Worm (Caenorhabditis elegans) whole organism, young adult: ENCODE results near the gene ndc-80.

ENCODE experiments used
- B0035.1 ChIP-seq: sonication (generic microtip); optimal IDR thresholded peaks from 2 replicates; lab custom pipeline; 2016; ENCODE audit warnings: missing genetic modification characterization, mild to moderate bottlenecking, missing compliant biosample characterization, missing genotype, missing genetic modification reagents
- D2030.7 ChIP-seq: fragments of 200-800 bp; sonication (Bioruptor generic); IDR thresholded peaks from 2 replicates; pipeline ENCODE4 v1.3.6; 2022; ENCODE audit warnings: missing genetic modification reagents, missing genetic modification characterization, missing compliant biosample characterization
- F10E7.11 ChIP-seq: sonication (generic microtip); optimal IDR thresholded peaks from 2 replicates; lab custom pipeline; 2017; ENCODE audit warnings: mild to moderate bottlenecking, missing genetic modification characterization, moderate library complexity, missing compliant biosample characterization
- F52B5.7 ChIP-seq: sonication (generic microtip); optimal IDR thresholded peaks from 2 replicates; lab custom pipeline; 2016; ENCODE audit warnings: mild to moderate bottlenecking, missing genetic modification characterization, missing compliant biosample characterization
- F57A8.1 ChIP-seq: fragments of 200-800 bp; sonication (Bioruptor generic); optimal IDR thresholded peaks from 2 replicates; lab custom pipeline; 2018; ENCODE audit warnings: mild to moderate bottlenecking, missing genetic modification characterization, moderate library complexity, missing compliant biosample characterization
- K11D2.4 ChIP-seq: fragments of 200-800 bp; sonication (Bioruptor generic); IDR thresholded peaks from 2 replicates; pipeline ENCODE4 v1.3.6; 2022; ENCODE audit warnings: missing genetic modification reagents, missing genetic modification characterization, missing compliant biosample characterization
- K12H6.12 ChIP-seq: fragments of 200-800 bp; sonication (Bioruptor generic); optimal IDR thresholded peaks from 2 replicates; lab custom pipeline; 2018; ENCODE audit warnings: mild to moderate bottlenecking, missing genetic modification characterization, missing compliant biosample characterization
- T26A5.8 ChIP-seq: sonication (generic microtip); optimal IDR thresholded peaks from 2 replicates; lab custom pipeline; 2016; ENCODE audit warnings: missing genetic modification characterization, missing compliant biosample characterization
- Y53F4B.3 ChIP-seq: fragments of 200-800 bp; sonication (Bioruptor generic); IDR thresholded peaks from 2 replicates; pipeline ENCODE4 v1.3.6; 2022; ENCODE audit warnings: missing genetic modification reagents, missing genetic modification characterization, missing compliant biosample characterization
- atf-7 ChIP-seq: sonication (generic microtip); optimal IDR thresholded peaks from 2 replicates; lab custom pipeline; 2017; ENCODE audit warnings: mild to moderate bottlenecking, missing genetic modification characterization, missing compliant biosample characterization
- attf-6 ChIP-seq: fragments of 200-800 bp; sonication (Bioruptor generic); IDR thresholded peaks from 2 replicates; pipeline ENCODE4 v1.3.6; 2022; ENCODE audit warnings: missing genetic modification reagents, missing genetic modification characterization, missing compliant biosample characterization
- ceh-40 ChIP-seq: fragments of 200-800 bp; sonication (Bioruptor generic); IDR thresholded peaks from 2 replicates; pipeline ENCODE4 v1.3.6; 2022; ENCODE audit warnings: missing genetic modification characterization, missing compliant biosample characterization
- ceh-58 ChIP-seq: fragments of 200-800 bp; sonication (Bioruptor generic); IDR thresholded peaks from 2 replicates; pipeline ENCODE4 v1.3.6; 2022; ENCODE audit warnings: missing genetic modification characterization, missing compliant biosample characterization
- chd-7 ChIP-seq: sonication (generic microtip); optimal IDR thresholded peaks from 2 replicates; lab custom pipeline; 2016; ENCODE audit warnings: mild to moderate bottlenecking, missing genetic modification characterization, moderate library complexity, missing compliant biosample characterization
- gei-17 ChIP-seq: fragments of 200-800 bp; sonication (Bioruptor generic); optimal IDR thresholded peaks from 2 replicates; lab custom pipeline; 2018; ENCODE audit warnings: mild to moderate bottlenecking, missing genetic modification characterization, missing compliant biosample characterization
- hlh-26 ChIP-seq: fragments of 200-800 bp; sonication (Bioruptor generic); conservative IDR thresholded peaks from 2 replicates; pipeline ENCODE4 v1.3.6; 2022; ENCODE audit warnings: missing genetic modification reagents, missing genetic modification characterization, missing compliant biosample characterization
- hsf-1 ChIP-seq: fragments of 200-800 bp; sonication (Bioruptor generic); IDR thresholded peaks from 2 replicates; pipeline ENCODE4 v1.3.6; 2022; ENCODE audit warnings: missing genetic modification reagents, missing genetic modification characterization, missing compliant biosample characterization
- let-526 ChIP-seq: fragments of 200-800 bp; sonication (Bioruptor generic); IDR thresholded peaks from 2 replicates; pipeline ENCODE4 v1.3.6; 2022; ENCODE audit warnings: missing genetic modification reagents, missing genetic modification characterization, missing compliant biosample characterization
- lin-26 ChIP-seq: fragments of 200-800 bp; sonication (Bioruptor generic); IDR thresholded peaks from 2 replicates; pipeline ENCODE4 v1.3.6; 2022; ENCODE audit warnings: missing genetic modification reagents, missing genetic modification characterization, missing compliant biosample characterization
- lir-1 ChIP-seq: fragments of 200-800 bp; sonication (Bioruptor generic); conservative IDR thresholded peaks from 2 replicates; pipeline ENCODE4 v1.3.6; 2022; ENCODE audit warnings: missing genetic modification reagents, missing genetic modification characterization, missing compliant biosample characterization
- lsl-1 ChIP-seq: fragments of 200-800 bp; sonication (Bioruptor generic); optimal IDR thresholded peaks from 2 replicates; lab custom pipeline; 2018; ENCODE audit warnings: mild to moderate bottlenecking, missing genetic modification characterization, moderate library complexity, missing compliant biosample characterization
- lsy-27 ChIP-seq: sonication (generic microtip); optimal IDR thresholded peaks from 2 replicates; lab custom pipeline; 2017; ENCODE audit warnings: missing genetic modification characterization, mild to moderate bottlenecking, missing compliant biosample characterization, antibody characterized with exemption, missing genotype, borderline replicate concordance; ENCODE audit not compliant: insufficient read depth
- madf-3 ChIP-seq: fragments of 200-800 bp; sonication (Bioruptor generic); IDR thresholded peaks from 2 replicates; pipeline ENCODE4 v1.3.6; 2022; ENCODE audit warnings: missing genetic modification reagents, missing genetic modification characterization, missing compliant biosample characterization
- madf-6 ChIP-seq: fragments of 200-800 bp; sonication (Bioruptor generic); IDR thresholded peaks from 2 replicates; pipeline ENCODE4 v1.3.6; 2022; ENCODE audit warnings: missing genetic modification reagents, missing genetic modification characterization, missing compliant biosample characterization
- mcd-1 ChIP-seq: fragments of 200-800 bp; sonication (Bioruptor generic); IDR thresholded peaks from 2 replicates; pipeline ENCODE4 v1.3.6; 2022; ENCODE audit warnings: missing genetic modification reagents, missing genetic modification characterization, missing compliant biosample characterization
- mes-4 ChIP-seq: sonication (generic microtip); optimal IDR thresholded peaks from 2 replicates; lab custom pipeline; 2016; ENCODE audit warnings: missing genotype, missing genetic modification characterization, missing compliant biosample characterization
- nhr-27 ChIP-seq: fragments of 200-800 bp; sonication (Bioruptor generic); optimal IDR thresholded peaks from 2 replicates; lab custom pipeline; 2018; ENCODE audit warnings: mild to moderate bottlenecking, missing genetic modification characterization, moderate library complexity, missing compliant biosample characterization
- nhr-80 ChIP-seq: sonication (generic microtip); optimal IDR thresholded peaks from 2 replicates; lab custom pipeline; 2016; ENCODE audit warnings: missing genetic modification characterization, missing compliant biosample characterization
- pha-4 ChIP-seq: fragments of 150-350 bp; sonication (generic microtip); optimal IDR thresholded peaks from 2 replicates; lab custom pipeline; 2014; ENCODE audit warnings: missing biosample characterization, missing genetic modification reagents, missing genetic modification characterization
- snpc-1.1 ChIP-seq: sonication (generic microtip); optimal IDR thresholded peaks from 2 replicates; lab custom pipeline; 2017; ENCODE audit warnings: missing genetic modification characterization, mild to moderate bottlenecking, missing compliant biosample characterization, antibody characterized with exemption, moderate library complexity, missing genotype, missing genetic modification reagents; ENCODE audit not compliant: insufficient read depth
- snpc-1.3 ChIP-seq: sonication (generic microtip); optimal IDR thresholded peaks from 2 replicates; lab custom pipeline; 2017; ENCODE audit warnings: missing genetic modification characterization, mild to moderate bottlenecking, missing compliant biosample characterization, antibody characterized with exemption, moderate library complexity, missing genotype, missing genetic modification reagents; ENCODE audit not compliant: insufficient read depth
- snpc-3.4 ChIP-seq: sonication (generic microtip); optimal IDR thresholded peaks from 2 replicates; lab custom pipeline; 2017; ENCODE audit warnings: missing genetic modification characterization, mild to moderate bottlenecking, missing compliant biosample characterization, antibody characterized with exemption, moderate library complexity, missing genotype, missing genetic modification reagents
- snpc-4 ChIP-seq, 5 experiments: fragments of 150-350 bp in 1 of 5; sonication (generic microtip) in 4 of 5; optimal IDR thresholded peaks; 2 replicates each; lab custom pipeline; 2014 to 2018; ENCODE audit warnings: missing genetic modification characterization in 5 of 5, missing biosample characterization in 3 of 5, antibody characterized with exemption in 2 of 5, mild to moderate bottlenecking in 2 of 5, missing compliant biosample characterization in 2 of 5, missing genotype in 2 of 5, moderate library complexity in 2 of 5, missing genetic modification reagents in 1 of 5
- somi-1 ChIP-seq: fragments of 200-800 bp; sonication (Bioruptor generic); optimal IDR thresholded peaks from 2 replicates; lab custom pipeline; 2018; ENCODE audit warnings: mild to moderate bottlenecking, missing genetic modification characterization, missing compliant biosample characterization
- zim-3 ChIP-seq: sonication (generic microtip); optimal IDR thresholded peaks from 2 replicates; lab custom pipeline; 2017; ENCODE audit warnings: mild to moderate bottlenecking, missing genetic modification characterization, moderate library complexity, missing compliant biosample characterization
- ztf-18 ChIP-seq: sonication (generic microtip); optimal IDR thresholded peaks from 2 replicates; lab custom pipeline; 2016; ENCODE audit warnings: missing genotype, mild to moderate bottlenecking, missing genetic modification characterization, missing compliant biosample characterization
- ztf-25 ChIP-seq: fragments of 200-800 bp; sonication (Bioruptor generic); IDR thresholded peaks from 2 replicates; pipeline ENCODE4 v1.3.6; 2022; ENCODE audit warnings: missing genetic modification reagents, missing genetic modification characterization, missing compliant biosample characterization

The ndc-80 gene

DNA sequence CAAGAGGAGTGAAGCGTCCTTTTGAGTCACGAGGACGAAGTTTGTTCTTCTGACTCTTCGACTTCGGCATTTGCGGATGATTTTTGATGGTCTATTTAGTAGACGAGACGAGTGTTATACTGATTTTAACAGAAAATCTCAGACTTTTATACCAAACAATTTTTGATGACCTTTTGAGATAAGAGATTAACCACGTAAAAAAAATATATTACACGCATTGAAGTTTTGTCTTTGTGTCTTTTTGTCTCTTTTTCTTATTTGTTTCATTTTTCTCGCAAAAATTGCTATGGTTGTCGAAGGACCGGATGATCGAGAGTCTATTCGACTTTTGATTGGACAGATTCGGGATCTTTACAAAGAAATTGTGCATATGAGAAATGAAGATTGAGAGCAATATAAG lies 25.5 kb downstream of the ndc-80 start, which contains the start of gene spch-1:
Gene spch-1, minus strand, starts transcription at position 101 of the 400 bp plus-strand sequence.
- TF ChIP-seq F57A8.1 (no peak), snpc-4 (GFP tag; optimal IDR thresholded peaks at IDR 0.05; lab: Kevin White, UChicago) (no peak), snpc-4 (tag; optimal IDR thresholded peaks at IDR 0.05; lab: Kevin White, UChicago) (no peak), nhr-27 (no peak), gei-17 (GFP tag; lab: Kevin White, UChicago) (no peak), pha-4 (tag; lab: Kevin White, UChicago) (no peak), F52B5.7 (tag; lab: Kevin White, UChicago) (no peak), snpc-1.1 (tag; lab: Kevin White, UChicago) (no peak), madf-6 (GFP tag; lab: Robert Waterston, UW) (no peak), T26A5.8 (tag; lab: Kevin White, UChicago) (no peak), ceh-58 (GFP tag; lab: Robert Waterston, UW) (no peak), mes-4 (tag; lab: Kevin White, UChicago) (no peak), lsy-27 (no peak), hlh-26 (GFP tag; lab: Robert Waterston, UW) (no peak), somi-1 (GFP tag; lab: Kevin White, UChicago) (no peak), atf-7 (tag; lab: Kevin White, UChicago) (no peak), K11D2.4 (no peak), hsf-1 (GFP tag; lab: Robert Waterston, UW) (no peak), B0035.1 (no peak), D2030.7 (GFP tag; lab: Robert Waterston, UW) (no peak), lir-1 (GFP tag; lab: Robert Waterston, UW) (no peak)
- TF ChIP-seq, all 124 proteins: peak for 0

DNA sequence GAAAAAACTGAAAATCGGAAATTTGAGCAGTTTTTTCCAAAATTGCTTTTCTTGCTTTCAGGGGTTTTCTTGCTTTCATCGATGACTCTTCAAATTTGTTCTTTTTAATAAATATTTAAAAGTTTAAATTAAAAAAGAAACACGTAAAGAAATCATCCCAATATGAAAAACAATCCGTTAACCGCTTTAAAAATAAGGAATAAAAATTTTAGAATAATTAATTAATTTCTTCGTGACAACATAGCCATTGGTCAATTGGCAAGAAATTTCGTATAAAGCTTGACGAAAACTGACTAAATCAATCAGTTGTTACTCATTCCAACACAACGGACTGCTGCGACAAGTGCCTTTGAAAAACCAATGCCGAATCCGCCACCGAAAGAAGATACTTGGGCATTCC lies 26.6 kb downstream of the ndc-80 start, which contains the start of gene nsph-3.2:
Gene nsph-3.2, plus strand, starts transcription at position 301 of the 400 bp plus-strand sequence.
- TF ChIP-seq F57A8.1: no peak
- TF ChIP-seq snpc-4 (GFP tag; optimal IDR thresholded peaks at IDR 0.05; lab: Kevin White, UChicago): no peak
- TF ChIP-seq snpc-4 (tag; optimal IDR thresholded peaks at IDR 0.05; lab: Kevin White, UChicago): no peak
- TF ChIP-seq let-526 (GFP tag; lab: Robert Waterston, UW): no peak
- no peak for TF ChIP-seq Y53F4B.3

DNA sequence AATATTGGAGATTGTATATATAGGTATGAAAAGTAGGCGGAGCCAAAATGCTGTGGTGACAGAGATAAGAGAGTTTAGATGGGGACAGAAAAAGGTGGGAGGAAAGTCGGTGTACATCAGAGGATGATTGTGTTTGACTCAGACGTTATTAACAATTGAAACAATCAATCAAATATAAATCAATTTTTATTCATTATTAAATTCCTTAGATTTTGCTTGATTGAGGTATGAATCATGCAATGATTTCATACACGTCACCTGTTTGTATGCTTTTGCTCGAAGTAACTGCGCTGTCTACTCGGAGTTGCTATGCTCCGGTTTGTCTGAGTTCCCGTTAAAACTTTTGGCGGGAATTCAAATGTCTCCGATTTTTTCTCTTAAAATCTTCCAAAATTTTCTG lies 29.2 kb downstream of the ndc-80 start, which contains the start of gene C04G2.10:
Gene C04G2.10, plus strand, starts transcription at position 301 of the 400 bp plus-strand sequence.
- TF ChIP-seq nhr-80 (tag; lab: Kevin White, UChicago): no peak
- TF ChIP-seq zim-3: no peak
- TF ChIP-seq mcd-1 (GFP tag; lab: Robert Waterston, UW): no peak
- TF ChIP-seq ceh-40 (GFP tag; lab: Robert Waterston, UW): no peak
- TF ChIP-seq pha-4 (tag; lab: Kevin White, UChicago): no peak
- no peak for TF ChIP-seq madf-3 (GFP tag; lab: Robert Waterston, UW)
- no peak for TF ChIP-seq ztf-25 (GFP tag; lab: Robert Waterston, UW)
- no peak for TF ChIP-seq ceh-58 (GFP tag; lab: Robert Waterston, UW)
- no peak for TF ChIP-seq hlh-26 (GFP tag; lab: Robert Waterston, UW)
- TF ChIP-seq lin-26 (GFP tag; lab: Robert Waterston, UW): no peak
- no peak for TF ChIP-seq F10E7.11 (tag; lab: Kevin White, UChicago)
- TF ChIP-seq ztf-18 (tag; lab: Kevin White, UChicago): no peak
- TF ChIP-seq attf-6: no peak
- TF ChIP-seq K12H6.12 (tag; lab: Kevin White, UChicago): no peak

DNA sequence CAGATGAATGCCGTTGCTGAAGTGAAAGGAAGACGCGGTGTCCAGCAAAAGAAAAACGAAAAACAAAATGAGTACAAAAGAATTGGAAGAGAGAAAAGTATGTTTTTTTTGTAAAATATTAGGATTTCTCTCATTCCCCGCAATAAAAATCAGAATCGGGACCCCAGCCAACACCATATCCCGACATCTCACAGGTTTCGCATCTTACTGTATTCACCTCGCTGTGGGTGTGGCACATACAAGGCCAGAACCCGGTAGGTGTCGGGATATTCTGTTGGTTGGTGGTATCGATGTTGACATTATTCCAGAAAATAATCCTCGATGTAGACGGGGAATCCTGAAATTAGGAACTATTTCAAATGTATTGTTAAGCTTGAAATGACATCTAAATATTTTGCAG lies 30.8 kb downstream of the ndc-80 start:
- TF ChIP-seq madf-6 (GFP tag; lab: Robert Waterston, UW): 0 out of 2 replicates have a peak, but pooled peaks have one; percentile 17
- TF ChIP-seq lsl-1 (GFP tag; lab: Kevin White, UChicago): peak; percentile 17
- no peak for TF ChIP-seq chd-7 (tag; lab: Kevin White, UChicago)
- peak; percentile 19 for TF ChIP-seq snpc-3.4 (tag; lab: Kevin White, UChicago)
- peak; percentile 85 for TF ChIP-seq snpc-1.1 (tag; lab: Kevin White, UChicago)
- TF ChIP-seq Y53F4B.3: no peak
- no peak for TF ChIP-seq snpc-1.3
- peak; percentile 72 for TF ChIP-seq snpc-4 (GFP tag; optimal IDR thresholded peaks at IDR 0.05; lab: Kevin White, UChicago)
- peak; percentile 53 to 91 (median 68) for TF ChIP-seq snpc-4 (tag; optimal IDR thresholded peaks at IDR 0.05; lab: Kevin White, UChicago)
- TF ChIP-seq B0035.1: no peak
